Fruit fly (Drosophila melanogaster) whole organism, wandering third instar larva: ENCODE data around the gene SmydA-2.

ENCODE experiments used
- Abd-B ChIP-seq: fragments of >200 bp; optimal IDR thresholded peaks from 2 replicates; lab custom pipeline; 2017; ENCODE audit warnings: missing biosample characterization, missing genetic modification characterization
- CG32264 ChIP-seq: fragments of 200-800 bp; sonication (Bioruptor generic); optimal IDR thresholded peaks from 2 replicates; lab custom pipeline; 2016; ENCODE audit warnings: missing biosample characterization, missing genetic modification characterization
- CG9705 ChIP-seq: fragments of 200-800 bp; sonication (Bioruptor generic); optimal IDR thresholded peaks from 2 replicates; lab custom pipeline; 2018; ENCODE audit warnings: missing biosample characterization, mild to moderate bottlenecking, missing genetic modification characterization
- CrebA ChIP-seq: fragments of 200-800 bp; sonication (Bioruptor generic); optimal IDR thresholded peaks from 2 replicates; lab custom pipeline; 2016; ENCODE audit warnings: missing biosample characterization, mild to moderate bottlenecking, missing genetic modification characterization, borderline replicate concordance
- Dif ChIP-seq: fragments of 200-275, 200-300 bp; sonication (Bioruptor generic); optimal IDR thresholded peaks from 2 replicates; lab custom pipeline; 2018; ENCODE audit warnings: missing biosample characterization, missing genetic modification characterization; ENCODE audit not compliant: partially characterized antibody
- GATAd ChIP-seq: sonication (Bioruptor generic); optimal IDR thresholded peaks from 2 replicates; lab custom pipeline; 2016; ENCODE audit warnings: missing biosample characterization, missing genetic modification characterization
- HLH106 ChIP-seq: fragments of 200-800 bp; optimal IDR thresholded peaks from 3 replicates; lab custom pipeline; 2019; ENCODE audit warnings: missing biosample characterization, mild to moderate bottlenecking, missing genetic modification characterization, moderate library complexity
- Hnf4 ChIP-seq: fragments of 200-800 bp; sonication (Bioruptor generic); optimal IDR thresholded peaks from 2 replicates; lab custom pipeline; 2016; ENCODE audit warnings: missing biosample characterization, mild to moderate bottlenecking, missing genetic modification characterization
- Hr83 ChIP-seq: fragments of 200-300 bp; sonication (Bioruptor generic); optimal IDR thresholded peaks from 2 replicates; lab custom pipeline; 2016; ENCODE audit warnings: missing biosample characterization, mild to moderate bottlenecking, missing genetic modification characterization, moderate library complexity; ENCODE audit not compliant: poor library complexity, severe bottlenecking
- Jra ChIP-seq: sonication (Bioruptor generic); optimal IDR thresholded peaks from 2 replicates; lab custom pipeline; 2016; ENCODE audit warnings: missing biosample characterization, missing genetic modification characterization
- Mio ChIP-seq: sonication (Bioruptor generic); optimal IDR thresholded peaks from 2 replicates; lab custom pipeline; 2016; ENCODE audit warnings: missing biosample characterization, missing genetic modification characterization
- N ChIP-seq: fragments of >200 bp; optimal IDR thresholded peaks from 2 replicates; lab custom pipeline; 2018; ENCODE audit warnings: missing biosample characterization, missing external identifiers, missing genetic modification characterization
- OdsH ChIP-seq: fragments of 200-800 bp; sonication (Bioruptor generic); optimal IDR thresholded peaks from 2 replicates; lab custom pipeline; 2016; ENCODE audit warnings: missing biosample characterization, mild to moderate bottlenecking, missing genetic modification characterization
- Rel ChIP-seq, 2 experiments: fragments of 200-800 bp; sonication (Bioruptor generic) in 1 of 2; optimal IDR thresholded peaks; 2 replicates in 1 of 2; 3 replicates in 1 of 2; lab custom pipeline; 2016 to 2019; ENCODE audit warnings: mild to moderate bottlenecking in 2 of 2, missing biosample characterization in 2 of 2, missing genetic modification characterization in 2 of 2, moderate library complexity in 1 of 2
- Sp1 ChIP-seq: fragments of 200-800 bp; sonication (Bioruptor generic); optimal IDR thresholded peaks from 3 replicates; lab custom pipeline; 2019; ENCODE audit warnings: missing biosample characterization, mild to moderate bottlenecking, missing genetic modification characterization, moderate library complexity
- Vsx2 ChIP-seq: fragments of 200-300, 225-300 bp; sonication (Bioruptor generic); optimal IDR thresholded peaks from 2 replicates; lab custom pipeline; 2018; ENCODE audit warnings: missing biosample characterization, missing genetic modification characterization; ENCODE audit not compliant: partially characterized antibody
- br ChIP-seq: fragments of 200-800 bp; sonication (Bioruptor generic); optimal IDR thresholded peaks from 2 replicates; lab custom pipeline; 2016; ENCODE audit warnings: missing biosample characterization, missing genetic modification characterization
- brk ChIP-seq: fragments of 200-800 bp; sonication (Bioruptor generic); optimal IDR thresholded peaks from 2 replicates; lab custom pipeline; 2016; ENCODE audit warnings: missing biosample characterization, mild to moderate bottlenecking, missing genetic modification characterization
- dl ChIP-seq, 2 experiments: fragments of 175-275, 200-275 bp in 1 of 2; fragments of 200-275 bp in 1 of 2; sonication (Bioruptor generic); optimal IDR thresholded peaks; lab custom pipeline; 2018; ENCODE audit warnings: mild to moderate bottlenecking in 2 of 2, missing biosample characterization in 2 of 2, missing genetic modification characterization in 2 of 2, moderate library complexity in 2 of 2; ENCODE audit not compliant: partially characterized antibody in 2 of 2, insufficient read depth in 1 of 2
- dmrt93B ChIP-seq: fragments of 200-800 bp; sonication (Bioruptor generic); optimal IDR thresholded peaks from 2 replicates; lab custom pipeline; 2018; ENCODE audit warnings: missing biosample characterization, mild to moderate bottlenecking, missing genetic modification characterization
- dsf ChIP-seq: sonication (Bioruptor generic); optimal IDR thresholded peaks from 2 replicates; lab custom pipeline; 2016; ENCODE audit warnings: missing biosample characterization, missing genetic modification characterization, borderline replicate concordance
- ey ChIP-seq: fragments of 200-800 bp; sonication (Bioruptor generic); optimal IDR thresholded peaks from 2 replicates; lab custom pipeline; 2016; ENCODE audit warnings: missing biosample characterization, missing genetic modification characterization
- foxo ChIP-seq, 2 experiments: fragments of 200-800 bp; sonication (Bioruptor generic); optimal IDR thresholded peaks; 2 replicates in 1 of 2; 3 replicates in 1 of 2; lab custom pipeline; 2016 to 2017; ENCODE audit warnings: missing biosample characterization in 2 of 2, missing genetic modification characterization in 2 of 2
- fru ChIP-seq: fragments of 200-800 bp; sonication (Bioruptor generic); optimal IDR thresholded peaks from 3 replicates; lab custom pipeline; 2016; ENCODE audit warnings: missing biosample characterization, mild to moderate bottlenecking, missing genetic modification characterization
- h ChIP-seq: fragments of 200-800 bp; sonication (Bioruptor generic); optimal IDR thresholded peaks from 3 replicates; lab custom pipeline; 2016; ENCODE audit warnings: missing biosample characterization, mild to moderate bottlenecking, missing genetic modification characterization
- lola ChIP-seq: fragments of >200 bp; optimal IDR thresholded peaks from 2 replicates; lab custom pipeline; 2017; ENCODE audit warnings: missing biosample characterization, missing genetic modification characterization
- psq ChIP-seq: fragments of 200-800 bp; sonication (Bioruptor generic); optimal IDR thresholded peaks from 3 replicates; lab custom pipeline; 2017; ENCODE audit warnings: missing biosample characterization, mild to moderate bottlenecking, missing genetic modification characterization, moderate library complexity
- rgr ChIP-seq: fragments of 200-800 bp; sonication (Bioruptor generic); optimal IDR thresholded peaks from 3 replicates; lab custom pipeline; 2016; ENCODE audit warnings: missing biosample characterization, mild to moderate bottlenecking, missing genetic modification characterization
- sage ChIP-seq: fragments of 200-800 bp; sonication (Bioruptor generic); optimal IDR thresholded peaks from 2 replicates; lab custom pipeline; 2016; ENCODE audit warnings: missing biosample characterization, mild to moderate bottlenecking, missing genetic modification characterization
- sv ChIP-seq: fragments of 200-800 bp; sonication (Bioruptor generic); optimal IDR thresholded peaks from 3 replicates; lab custom pipeline; 2016; ENCODE audit warnings: missing biosample characterization, missing genetic modification characterization
- tai ChIP-seq: sonication (Bioruptor generic); optimal IDR thresholded peaks from 2 replicates; lab custom pipeline; 2016; ENCODE audit warnings: missing biosample characterization, missing genetic modification characterization
- usp ChIP-seq: fragments of >200 bp; optimal IDR thresholded peaks from 2 replicates; lab custom pipeline; 2017; ENCODE audit warnings: missing biosample characterization, missing genetic modification characterization
- woc ChIP-seq: sonication (Bioruptor generic); optimal IDR thresholded peaks from 2 replicates; lab custom pipeline; 2016; ENCODE audit warnings: missing biosample characterization, mild to moderate bottlenecking, missing genetic modification characterization

The SmydA-2 gene

dm6 chr3L:19043464-19044034 lies 40.5 kb upstream of the SmydA-2 start:
- no peak for TF ChIP-seq fru (GFP tag; lab: Kevin White, UChicago)
- TF ChIP-seq, all 38 proteins: peak for 0

dm6 chr3L:19042501-19042900 lies 39.4 kb upstream of the SmydA-2 start:
- TF ChIP-seq rgr (GFP tag; lab: Kevin White, UChicago) = peak; percentile 86
- TF ChIP-seq Rel (GFP tag; optimal IDR thresholded peaks at IDR 0.05; lab: Kevin White, UChicago) = no peak
- peak; percentile 61 for TF ChIP-seq Rel (tag; optimal IDR thresholded peaks at IDR 0.05; lab: Kevin White, UChicago)
- TF ChIP-seq brk (GFP tag; lab: Kevin White, UChicago) = peak; percentile 29
- TF ChIP-seq woc (GFP tag; lab: Kevin White, UChicago) = peak; percentile 54
- peak; percentile 74 for TF ChIP-seq ey (GFP tag; lab: Kevin White, UChicago)
- TF ChIP-seq CG32264 (GFP tag; lab: Kevin White, UChicago) = peak; percentile 3
- TF ChIP-seq fru (GFP tag; lab: Kevin White, UChicago) = peak; percentile 86
- TF ChIP-seq OdsH (GFP tag; lab: Kevin White, UChicago) = peak; percentile 91
- peak; percentile 72 for TF ChIP-seq br
- peak; percentile 17 for TF ChIP-seq CrebA
- TF ChIP-seq usp (GFP tag; lab: Kevin White, UChicago) = no peak
- peak; percentile 83 for TF ChIP-seq CG9705
- peak; percentile 7 for TF ChIP-seq dsf (GFP tag; lab: Kevin White, UChicago)
- TF ChIP-seq psq = peak; percentile 83
- peak; percentile 45 for TF ChIP-seq sage (GFP tag; lab: Kevin White, UChicago)
- peak in 1 of 2 experiments; percentile 19 for TF ChIP-seq dl (GFP tag; optimal IDR thresholded peaks at IDR 0.05; lab: Kevin White, UChicago; ENCODE audit: insufficient read depth in 1 of 2, partially characterized antibody in 2 of 2)
- no peak for TF ChIP-seq Vsx2 (GFP tag; lab: Kevin White, UChicago)
- TF ChIP-seq foxo (GFP tag; optimal IDR thresholded peaks at IDR 0.05; lab: Kevin White, UChicago) = peak in 1 of 2 experiments; percentile 92
- no peak for TF ChIP-seq lola (GFP tag; lab: Kevin White, UChicago)
- peak; percentile 86 for TF ChIP-seq dmrt93B (GFP tag; lab: Kevin White, UChicago)
- peak; percentile 49 for TF ChIP-seq Hnf4
- no peak for TF ChIP-seq N (GFP tag; lab: Kevin White, UChicago)
- TF ChIP-seq Hr83 = no peak
- peak; percentile 56 for TF ChIP-seq Jra (GFP tag; lab: Kevin White, UChicago)
- peak; percentile 95 for TF ChIP-seq HLH106 (tag; lab: Kevin White, UChicago)
- TF ChIP-seq sv (GFP tag; lab: Kevin White, UChicago) = no peak
- TF ChIP-seq Sp1 = peak; percentile 96
- TF ChIP-seq Abd-B = no peak
- TF ChIP-seq h (GFP tag; lab: Kevin White, UChicago) = peak; percentile 84
- peak; percentile 47 for TF ChIP-seq tai (GFP tag; lab: Kevin White, UChicago)

dm6 chr3L:19041665-19042385 lies 38.8 kb upstream of the SmydA-2 start:
- TF ChIP-seq sage (GFP tag; lab: Kevin White, UChicago) = peak; percentile 70
- TF ChIP-seq CG9705 = peak; percentile 13
- peak; percentile 79 for TF ChIP-seq Sp1
- peak; percentile 31 for TF ChIP-seq CG32264 (GFP tag; lab: Kevin White, UChicago)
- TF ChIP-seq rgr (GFP tag; lab: Kevin White, UChicago) = peak; percentile 58
- peak; percentile 83 for TF ChIP-seq h (GFP tag; lab: Kevin White, UChicago)
- no peak for TF ChIP-seq Mio (GFP tag; lab: Kevin White, UChicago)
- no peak for TF ChIP-seq N (GFP tag; lab: Kevin White, UChicago)
- peak; percentile 72 for TF ChIP-seq ey (GFP tag; lab: Kevin White, UChicago)
- TF ChIP-seq lola (GFP tag; lab: Kevin White, UChicago) = no peak
- peak; percentile 63 for TF ChIP-seq tai (GFP tag; lab: Kevin White, UChicago)
- TF ChIP-seq Hnf4 = peak; percentile 23
- peak; percentile 86 for TF ChIP-seq psq
- TF ChIP-seq Hr83 = peak; percentile 27
- peak; percentile 20 for TF ChIP-seq sv (GFP tag; lab: Kevin White, UChicago)
- peak; percentile 3 for TF ChIP-seq brk (GFP tag; lab: Kevin White, UChicago)
- peak; percentile 72 for TF ChIP-seq br
- TF ChIP-seq dmrt93B (GFP tag; lab: Kevin White, UChicago) = peak; percentile 56
- peak; percentile 72 for TF ChIP-seq woc (GFP tag; lab: Kevin White, UChicago)
- peak; percentile 62 for TF ChIP-seq Rel (GFP tag; optimal IDR thresholded peaks at IDR 0.05; lab: Kevin White, UChicago)
- no peak for TF ChIP-seq Rel (tag; optimal IDR thresholded peaks at IDR 0.05; lab: Kevin White, UChicago)
- TF ChIP-seq HLH106 (tag; lab: Kevin White, UChicago) = peak; percentile 74
- TF ChIP-seq Dif (GFP tag; lab: Kevin White, UChicago) = peak; percentile 29
- peak; percentile 84 for TF ChIP-seq OdsH (GFP tag; lab: Kevin White, UChicago)
- no peak for TF ChIP-seq Abd-B
- peak; percentile 84 for TF ChIP-seq fru (GFP tag; lab: Kevin White, UChicago)
- TF ChIP-seq foxo (GFP tag; optimal IDR thresholded peaks at IDR 0.05; lab: Kevin White, UChicago) = peak in 1 of 2 experiments; percentile 79
- TF ChIP-seq GATAd (GFP tag; lab: Kevin White, UChicago) = no peak
- no peak for TF ChIP-seq dsf (GFP tag; lab: Kevin White, UChicago)
